Worm (Caenorhabditis elegans) whole organism, L3 larva: ENCODE results near the gene T24D3.2.

Experiments
- R02D3.7 ChIP-seq: fragments of 150-350 bp; optimal IDR thresholded peaks from 2 replicates; lab custom pipeline; 2014; ENCODE audit warnings: missing biosample characterization, missing genetic modification characterization
- ZK546.5 ChIP-seq: sonication (generic microtip); optimal IDR thresholded peaks from 2 replicates; lab custom pipeline; 2017; ENCODE audit warnings: missing biosample characterization, missing genetic modification characterization
- aly-2 ChIP-seq: fragments of 150-350 bp; optimal IDR thresholded peaks from 2 replicates; lab custom pipeline; 2014; ENCODE audit warnings: missing biosample characterization, missing genetic modification characterization
- ceh-16 ChIP-seq: sonication (generic microtip); optimal IDR thresholded peaks from 2 replicates; lab custom pipeline; 2017; ENCODE audit warnings: missing biosample characterization, missing genetic modification characterization
- ceh-28 ChIP-seq: fragments of 150-350 bp; optimal IDR thresholded peaks from 2 replicates; lab custom pipeline; 2014; ENCODE audit warnings: missing biosample characterization, missing genetic modification reagents, missing genetic modification characterization
- ceh-82 ChIP-seq: fragments of 150-350 bp; optimal IDR thresholded peaks from 2 replicates; lab custom pipeline; 2014; ENCODE audit warnings: missing biosample characterization, missing genetic modification characterization
- ceh-9 ChIP-seq: sonication (generic microtip); optimal IDR thresholded peaks from 2 replicates; lab custom pipeline; 2018; ENCODE audit warnings: missing biosample characterization, missing genetic modification characterization
- daf-12 ChIP-seq: fragments of 150-350 bp; optimal IDR thresholded peaks from 2 replicates; lab custom pipeline; 2014; ENCODE audit warnings: missing biosample characterization, missing genetic modification reagents, missing genetic modification characterization
- egl-5 ChIP-seq: fragments of 150-350 bp; optimal IDR thresholded peaks from 2 replicates; lab custom pipeline; 2017; ENCODE audit warnings: missing biosample characterization, missing genetic modification reagents, missing genetic modification characterization, inconsistent platforms
- elt-1 ChIP-seq: fragments of 150-350 bp; optimal IDR thresholded peaks from 2 replicates; lab custom pipeline; 2014; ENCODE audit warnings: missing biosample characterization, missing genetic modification characterization
- elt-2 ChIP-seq: sonication (generic microtip); optimal IDR thresholded peaks from 2 replicates; lab custom pipeline; 2016; ENCODE audit warnings: missing genetic modification reagents, mild to moderate bottlenecking, missing genetic modification characterization, missing compliant biosample characterization
- elt-3 ChIP-seq, 3 experiments: fragments of 150-350 bp in 1 of 3; sonication (generic microtip) in 2 of 3; optimal IDR thresholded peaks; 2 replicates in 2 of 3; 4 replicates in 1 of 3; lab custom pipeline; 2014 to 2017; ENCODE audit warnings: missing biosample characterization in 3 of 3, missing genetic modification characterization in 3 of 3
- eor-1 ChIP-seq, 2 experiments: fragments of 150-350 bp; optimal IDR thresholded peaks; 2 replicates each; lab custom pipeline; 2014 to 2018; ENCODE audit warnings: missing biosample characterization in 2 of 2, missing genetic modification characterization in 2 of 2
- fkh-2 ChIP-seq: fragments of 150-350 bp; optimal IDR thresholded peaks from 2 replicates; lab custom pipeline; 2014; ENCODE audit warnings: missing biosample characterization, missing genetic modification reagents, missing genetic modification characterization
- fos-1 ChIP-seq: fragments of 150-350 bp; optimal IDR thresholded peaks from 2 replicates; lab custom pipeline; 2014; ENCODE audit warnings: missing biosample characterization, missing genetic modification characterization
- hmg-11 ChIP-seq: sonication (generic microtip); optimal IDR thresholded peaks from 2 replicates; lab custom pipeline; 2016; ENCODE audit warnings: missing genetic modification characterization, missing compliant biosample characterization
- jun-1 ChIP-seq: fragments of 150-350 bp; optimal IDR thresholded peaks from 2 replicates; lab custom pipeline; 2014; ENCODE audit warnings: missing biosample characterization, missing genetic modification reagents, missing genetic modification characterization
- lin-15B ChIP-seq: fragments of 150-350 bp; optimal IDR thresholded peaks from 2 replicates; lab custom pipeline; 2014; ENCODE audit warnings: missing biosample characterization, missing genetic modification characterization
- lin-39 ChIP-seq: fragments of 150-350 bp; optimal IDR thresholded peaks from 2 replicates; lab custom pipeline; 2018; ENCODE audit warnings: missing biosample characterization, missing genetic modification reagents, missing genetic modification characterization
- lsy-12 ChIP-seq: sonication (generic microtip); optimal IDR thresholded peaks from 2 replicates; lab custom pipeline; 2016; ENCODE audit warnings: mild to moderate bottlenecking, missing genetic modification characterization, missing compliant biosample characterization
- mdl-1 ChIP-seq: fragments of 150-350 bp; optimal IDR thresholded peaks from 2 replicates; lab custom pipeline; 2014; ENCODE audit warnings: missing biosample characterization, missing genetic modification characterization
- mml-1 ChIP-seq: fragments of 150-350 bp; sonication (generic microtip); optimal IDR thresholded peaks from 3 replicates; lab custom pipeline; 2014; ENCODE audit warnings: missing biosample characterization, missing genetic modification characterization
- nfya-1 ChIP-seq: sonication (generic microtip); optimal IDR thresholded peaks from 2 replicates; lab custom pipeline; 2017; ENCODE audit warnings: missing genetic modification characterization, mild to moderate bottlenecking, missing compliant biosample characterization, antibody characterized with exemption, moderate library complexity; ENCODE audit not compliant: insufficient read depth
- nhr-11 ChIP-seq: fragments of 150-350 bp; optimal IDR thresholded peaks from 2 replicates; lab custom pipeline; 2014; ENCODE audit warnings: missing biosample characterization, missing genetic modification characterization
- nhr-12 ChIP-seq: fragments of 150-350 bp; optimal IDR thresholded peaks from 2 replicates; lab custom pipeline; 2014; ENCODE audit warnings: missing biosample characterization, missing genetic modification characterization
- nhr-23 ChIP-seq: fragments of 150-350 bp; optimal IDR thresholded peaks from 2 replicates; lab custom pipeline; 2014; ENCODE audit warnings: missing biosample characterization, missing genetic modification reagents, missing genetic modification characterization
- nhr-237 ChIP-seq: fragments of 150-350 bp; optimal IDR thresholded peaks from 2 replicates; lab custom pipeline; 2014; ENCODE audit warnings: missing biosample characterization, missing genetic modification characterization
- nhr-25 ChIP-seq: sonication (generic microtip); optimal IDR thresholded peaks from 2 replicates; lab custom pipeline; 2017; ENCODE audit warnings: missing biosample characterization, missing genetic modification characterization
- nhr-43 ChIP-seq: sonication (generic microtip); optimal IDR thresholded peaks from 2 replicates; lab custom pipeline; 2016; ENCODE audit warnings: mild to moderate bottlenecking, missing genetic modification characterization, missing compliant biosample characterization; ENCODE audit not compliant: poor library complexity, severe bottlenecking
- pha-4 ChIP-seq: fragments of 150-350 bp; optimal IDR thresholded peaks from 2 replicates; lab custom pipeline; 2014; ENCODE audit warnings: missing biosample characterization, missing genetic modification reagents, missing genetic modification characterization
- pqm-1 ChIP-seq: fragments of 150-350 bp; optimal IDR thresholded peaks from 2 replicates; lab custom pipeline; 2017; ENCODE audit warnings: missing biosample characterization, missing genetic modification characterization, inconsistent platforms
- sea-2 ChIP-seq: fragments of 150-350 bp; sonication (generic microtip); optimal IDR thresholded peaks from 4 replicates; lab custom pipeline; 2014; ENCODE audit warnings: missing biosample characterization, missing genetic modification reagents, missing genetic modification characterization
- skn-1 ChIP-seq: fragments of 150-350 bp; optimal IDR thresholded peaks from 2 replicates; lab custom pipeline; 2014; ENCODE audit warnings: missing biosample characterization, missing genetic modification characterization
- snpc-4 ChIP-seq: fragments of 150-350 bp; optimal IDR thresholded peaks from 2 replicates; lab custom pipeline; 2014; ENCODE audit warnings: missing biosample characterization, missing genetic modification characterization
- tbx-2 ChIP-seq: sonication (generic microtip); optimal IDR thresholded peaks from 2 replicates; lab custom pipeline; 2016; ENCODE audit warnings: mild to moderate bottlenecking, missing genetic modification characterization, missing compliant biosample characterization
- unc-39 ChIP-seq: sonication (generic microtip); optimal IDR thresholded peaks from 4 replicates; lab custom pipeline; 2017; ENCODE audit warnings: missing biosample characterization, missing genetic modification characterization
- unc-62 ChIP-seq: fragments of 150-350 bp; sonication (generic microtip); optimal IDR thresholded peaks from 4 replicates; lab custom pipeline; 2014; ENCODE audit warnings: missing biosample characterization, missing genetic modification reagents, missing genetic modification characterization
- zag-1 ChIP-seq: fragments of 150-350 bp; optimal IDR thresholded peaks from 2 replicates; lab custom pipeline; 2014; ENCODE audit warnings: missing biosample characterization, missing genetic modification characterization
- ztf-4 ChIP-seq: fragments of 150-350 bp; optimal IDR thresholded peaks from 2 replicates; lab custom pipeline; 2014; ENCODE audit warnings: missing biosample characterization, missing genetic modification characterization

Gene T24D3.2

ce11 chrX:12451258-12451657, 25.7 kb downstream of the T24D3.2 start:
- TF ChIP-seq nhr-12: no peak
- no peak for TF ChIP-seq snpc-4
- TF ChIP-seq tbx-2 (tag; lab: Kevin White, UChicago): no peak
- no peak for TF ChIP-seq nhr-25 (tag; lab: Kevin White, UChicago)
- TF ChIP-seq aly-2 (tag; lab: Kevin White, UChicago): no peak
- TF ChIP-seq mdl-1 (tag; lab: Kevin White, UChicago): no peak
- TF ChIP-seq hmg-11 (tag; lab: Kevin White, UChicago): no peak
- TF ChIP-seq nhr-237 (tag; lab: Kevin White, UChicago): no peak
- TF ChIP-seq daf-12 (tag; lab: Kevin White, UChicago): no peak
- no peak for TF ChIP-seq lin-39
- no peak for TF ChIP-seq fkh-2 (tag; lab: Kevin White, UChicago)
- no peak for TF ChIP-seq elt-3 (tag; optimal IDR thresholded peaks at IDR 0.05; lab: Kevin White, UChicago)
- no peak for TF ChIP-seq fos-1 (tag; lab: Kevin White, UChicago)

ce11 chrX:12452143-12452570, 26.6 kb downstream of the T24D3.2 start:
- TF ChIP-seq ceh-82 (tag; lab: Kevin White, UChicago) (no peak), mml-1 (tag; lab: Kevin White, UChicago) (no peak), egl-5 (peak; percentile 28), zag-1 (tag; lab: Kevin White, UChicago) (no peak), elt-2 (tag; lab: Kevin White, UChicago) (no peak), hmg-11 (tag; lab: Kevin White, UChicago) (peak; percentile 37), ztf-4 (tag; lab: Kevin White, UChicago) (no peak), unc-62 (no peak), nhr-25 (tag; lab: Kevin White, UChicago) (no peak), tbx-2 (tag; lab: Kevin White, UChicago) (no peak), sea-2 (GFP tag; lab: Kevin White, UChicago) (no peak), ceh-16 (tag; lab: Kevin White, UChicago) (no peak), mdl-1 (tag; lab: Kevin White, UChicago) (no peak), ceh-28 (tag; lab: Kevin White, UChicago) (no peak), pha-4 (tag; lab: Kevin White, UChicago) (peak; percentile 3), daf-12 (tag; lab: Kevin White, UChicago) (no peak), elt-1 (tag; lab: Kevin White, UChicago) (no peak), lin-39 (peak; percentile 74), lsy-12 (no peak), aly-2 (tag; lab: Kevin White, UChicago) (no peak), unc-39 (tag; lab: Kevin White, UChicago) (no peak), ceh-9 (no peak), skn-1 (tag; lab: Kevin White, UChicago) (no peak), nfya-1 (tag; lab: Kevin White, UChicago) (peak; percentile 49), lin-15B (peak; percentile 34), ZK546.5 (tag; lab: Kevin White, UChicago) (no peak), nhr-237 (tag; lab: Kevin White, UChicago) (no peak), eor-1 (tag; optimal IDR thresholded peaks at IDR 0.05; lab: Kevin White, UChicago) (no peak), nhr-11 (tag; lab: Kevin White, UChicago) (no peak), nhr-43 (no peak)

- TF ChIP-seq sea-2 (GFP tag; lab: Kevin White, UChicago) (no peak), ztf-4 (tag; lab: Kevin White, UChicago) (no peak), ceh-28 (tag; lab: Kevin White, UChicago) (peak; percentile 9), hmg-11 (tag; lab: Kevin White, UChicago) (peak; percentile 53), egl-5 (peak; percentile 8), lsy-12 (no peak), nfya-1 (tag; lab: Kevin White, UChicago) (peak; percentile 51), unc-62 (no peak), unc-39 (tag; lab: Kevin White, UChicago) (no peak), lin-15B (peak; percentile 60), nhr-11 (tag; lab: Kevin White, UChicago) (no peak), lin-39 (peak; percentile 58), R02D3.7 (tag; lab: Kevin White, UChicago) (no peak), nhr-23 (tag; lab: Kevin White, UChicago) (peak; percentile 83), pha-4 (tag; lab: Kevin White, UChicago) (peak; percentile 85), nhr-43 (peak; percentile 41), nhr-25 (tag; lab: Kevin White, UChicago) (peak; percentile 67), elt-2 (tag; lab: Kevin White, UChicago) (peak; percentile 33), pqm-1 (tag; lab: Kevin White, UChicago) (peak; percentile 39), jun-1 (tag; lab: Kevin White, UChicago) (no peak)
- TF ChIP-seq, all 47 proteins: peak for 12
Observed at ce11 chrX:12454290-12454795, 28.8 kb downstream of the T24D3.2 start, which contains the start of the genes T18D3.9 and T18D3.1. Gene T18D3.9, minus strand, starts transcription at chrX:12454457. Gene T18D3.1, plus strand, starts transcription at chrX:12454745.
